Worm (Caenorhabditis elegans): ENCODE results near the gene mtl-2.

- no peak for TF ChIP-seq B0310.2 (tag; optimal IDR thresholded peaks at IDR 0.05)
- no peak for TF ChIP-seq scrt-1 (GFP tag; IDR thresholded peaks at IDR 0.05)
- no peak for TF ChIP-seq sea-1 (GFP tag; conservative IDR thresholded peaks at IDR 0.05)
- TF ChIP-seq ama-1 (optimal IDR thresholded peaks at IDR 0.05): no peak
- TF ChIP-seq hnd-1 (tag; optimal IDR thresholded peaks at IDR 0.05): no peak
- TF ChIP-seq tbx-37 (GFP tag; conservative IDR thresholded peaks at IDR 0.05): no peak
Measured at ce11 chrV:14010021-14010420, 8.5 kb downstream of the mtl-2 start.

Measured in whole organism, early embryonic.